Worm (Caenorhabditis elegans) whole organism, young adult: ENCODE data around the gene C50F4.8.

Experiments
- C06A6.2 ChIP-seq: fragments of 200-800 bp; sonication (Bioruptor generic); conservative IDR thresholded peaks from 2 replicates; pipeline ENCODE4 v1.3.6; 2022; ENCODE audit warnings: missing genetic modification characterization, missing compliant biosample characterization
- D2030.7 ChIP-seq: fragments of 200-800 bp; sonication (Bioruptor generic); IDR thresholded peaks from 2 replicates; pipeline ENCODE4 v1.3.6; 2022; ENCODE audit warnings: missing genetic modification reagents, missing genetic modification characterization, missing compliant biosample characterization
- F10E7.11 ChIP-seq: sonication (generic microtip); optimal IDR thresholded peaks from 2 replicates; lab custom pipeline; 2017; ENCODE audit warnings: mild to moderate bottlenecking, missing genetic modification characterization, moderate library complexity, missing compliant biosample characterization
- F37B4.10 ChIP-seq: fragments of 200-800 bp; sonication (Bioruptor generic); IDR thresholded peaks from 2 replicates; pipeline ENCODE4 v1.3.6; 2022; ENCODE audit warnings: missing genetic modification characterization, missing compliant biosample characterization
- F39B2.1 ChIP-seq: fragments of 200-800 bp; sonication (Bioruptor generic); IDR thresholded peaks from 2 replicates; pipeline ENCODE4 v1.3.6; 2022; ENCODE audit warnings: missing genetic modification reagents, missing genetic modification characterization, missing compliant biosample characterization
- Y95B8A.8 ChIP-seq: fragments of 200-800 bp; sonication (Bioruptor generic); IDR thresholded peaks from 2 replicates; pipeline ENCODE4 v1.3.6; 2022; ENCODE audit warnings: missing genetic modification reagents, missing genetic modification characterization, missing compliant biosample characterization
- aptf-2 ChIP-seq: fragments of 200-800 bp; sonication (Bioruptor generic); conservative IDR thresholded peaks from 2 replicates; pipeline ENCODE4 v1.3.6; 2022; ENCODE audit warnings: missing genetic modification reagents, missing genetic modification characterization, missing compliant biosample characterization
- athp-1 ChIP-seq: sonication (generic microtip); optimal IDR thresholded peaks from 2 replicates; lab custom pipeline; 2017; ENCODE audit warnings: mild to moderate bottlenecking, missing genetic modification characterization, missing compliant biosample characterization
- attf-3 ChIP-seq: fragments of 200-800 bp; sonication (Bioruptor generic); conservative IDR thresholded peaks from 2 replicates; pipeline ENCODE4 v1.3.6; 2022; ENCODE audit warnings: missing genetic modification reagents, missing genetic modification characterization, missing compliant biosample characterization
- attf-5 ChIP-seq: fragments of 200-800 bp; sonication (Bioruptor generic); optimal IDR thresholded peaks from 2 replicates; lab custom pipeline; 2018; ENCODE audit warnings: mild to moderate bottlenecking, missing genetic modification characterization, missing compliant biosample characterization
- attf-6 ChIP-seq: fragments of 200-800 bp; sonication (Bioruptor generic); IDR thresholded peaks from 2 replicates; pipeline ENCODE4 v1.3.6; 2022; ENCODE audit warnings: missing genetic modification reagents, missing genetic modification characterization, missing compliant biosample characterization
- bed-1 ChIP-seq: fragments of 200-800 bp; sonication (Bioruptor generic); IDR thresholded peaks from 2 replicates; pipeline ENCODE4 v1.3.6; 2022; ENCODE audit warnings: missing genetic modification reagents, missing genetic modification characterization, missing compliant biosample characterization
- bed-2 ChIP-seq: fragments of 200-800 bp; sonication (Bioruptor generic); IDR thresholded peaks from 2 replicates; pipeline ENCODE4 v1.3.6; 2022; ENCODE audit warnings: missing genetic modification reagents, missing genetic modification characterization, missing compliant biosample characterization
- ceh-27 ChIP-seq: fragments of 200-800 bp; sonication (Bioruptor generic); optimal IDR thresholded peaks from 2 replicates; lab custom pipeline; 2018; ENCODE audit warnings: mild to moderate bottlenecking, missing genetic modification characterization, moderate library complexity, missing compliant biosample characterization
- ceh-40 ChIP-seq: fragments of 200-800 bp; sonication (Bioruptor generic); IDR thresholded peaks from 2 replicates; pipeline ENCODE4 v1.3.6; 2022; ENCODE audit warnings: missing genetic modification characterization, missing compliant biosample characterization
- ceh-58 ChIP-seq: fragments of 200-800 bp; sonication (Bioruptor generic); IDR thresholded peaks from 2 replicates; pipeline ENCODE4 v1.3.6; 2022; ENCODE audit warnings: missing genetic modification characterization, missing compliant biosample characterization
- ceh-91 ChIP-seq: fragments of 200-800 bp; sonication (Bioruptor generic); IDR thresholded peaks from 2 replicates; pipeline ENCODE4 v1.3.6; 2022; ENCODE audit warnings: missing genetic modification reagents, missing genetic modification characterization, missing compliant biosample characterization
- die-1 ChIP-seq: sonication (generic microtip); optimal IDR thresholded peaks from 2 replicates; lab custom pipeline; 2016; ENCODE audit warnings: missing genotype, mild to moderate bottlenecking, missing genetic modification characterization, missing compliant biosample characterization
- dpl-1 ChIP-seq: fragments of 150-350 bp; optimal IDR thresholded peaks from 2 replicates; lab custom pipeline; 2014; ENCODE audit warnings: missing biosample characterization, missing genetic modification reagents, missing genetic modification characterization
- efl-1 ChIP-seq: fragments of 150-350 bp; optimal IDR thresholded peaks from 2 replicates; lab custom pipeline; 2014; ENCODE audit warnings: missing biosample characterization, missing genetic modification reagents, missing genetic modification characterization
- egrh-3 ChIP-seq: fragments of 200-800 bp; sonication (Bioruptor generic); IDR thresholded peaks from 2 replicates; pipeline ENCODE4 v1.3.6; 2022; ENCODE audit warnings: missing genetic modification reagents, missing genetic modification characterization, missing compliant biosample characterization
- ets-4 ChIP-seq: fragments of 200-800 bp; sonication (Bioruptor generic); optimal IDR thresholded peaks from 2 replicates; lab custom pipeline; 2018; ENCODE audit warnings: mild to moderate bottlenecking, missing genetic modification characterization, missing compliant biosample characterization
- hlh-12 ChIP-seq: sonication (generic microtip); optimal IDR thresholded peaks from 2 replicates; lab custom pipeline; 2016; ENCODE audit warnings: missing genetic modification characterization, missing compliant biosample characterization
- hmg-1.2 ChIP-seq: fragments of 200-800 bp; sonication (Bioruptor generic); IDR thresholded peaks from 2 replicates; pipeline ENCODE4 v1.3.6; 2022; ENCODE audit warnings: missing genetic modification reagents, missing genetic modification characterization, missing compliant biosample characterization
- hmg-20 ChIP-seq: fragments of 200-800 bp; sonication (Bioruptor generic); IDR thresholded peaks from 2 replicates; pipeline ENCODE4 v1.3.6; 2022; ENCODE audit warnings: missing genetic modification reagents, missing genetic modification characterization, missing compliant biosample characterization
- let-526 ChIP-seq: fragments of 200-800 bp; sonication (Bioruptor generic); IDR thresholded peaks from 2 replicates; pipeline ENCODE4 v1.3.6; 2022; ENCODE audit warnings: missing genetic modification reagents, missing genetic modification characterization, missing compliant biosample characterization
- let-607 ChIP-seq, 2 experiments: fragments of 200-800 bp in 1 of 2; sonication (Bioruptor generic) in 1 of 2; sonication (generic microtip) in 1 of 2; optimal IDR thresholded peaks; 2 replicates each; lab custom pipeline; 2016 to 2018; ENCODE audit warnings: mild to moderate bottlenecking in 2 of 2, missing compliant biosample characterization in 2 of 2, missing genetic modification characterization in 2 of 2, moderate library complexity in 2 of 2, missing genotype in 1 of 2
- lin-26 ChIP-seq: fragments of 200-800 bp; sonication (Bioruptor generic); IDR thresholded peaks from 2 replicates; pipeline ENCODE4 v1.3.6; 2022; ENCODE audit warnings: missing genetic modification reagents, missing genetic modification characterization, missing compliant biosample characterization
- lin-40 ChIP-seq: sonication (generic microtip); optimal IDR thresholded peaks from 2 replicates; lab custom pipeline; 2016; ENCODE audit warnings: missing genetic modification characterization, mild to moderate bottlenecking, missing compliant biosample characterization, missing genotype, missing genetic modification reagents
- lin-54 ChIP-seq: fragments of 200-800 bp; sonication (Bioruptor generic); optimal IDR thresholded peaks from 2 replicates; lab custom pipeline; 2018; ENCODE audit warnings: mild to moderate bottlenecking, missing genetic modification characterization, missing compliant biosample characterization
- lsy-27 ChIP-seq: sonication (generic microtip); optimal IDR thresholded peaks from 2 replicates; lab custom pipeline; 2017; ENCODE audit warnings: missing genetic modification characterization, mild to moderate bottlenecking, missing compliant biosample characterization, antibody characterized with exemption, missing genotype, borderline replicate concordance; ENCODE audit not compliant: insufficient read depth
- madf-3 ChIP-seq: fragments of 200-800 bp; sonication (Bioruptor generic); IDR thresholded peaks from 2 replicates; pipeline ENCODE4 v1.3.6; 2022; ENCODE audit warnings: missing genetic modification reagents, missing genetic modification characterization, missing compliant biosample characterization
- mcd-1 ChIP-seq: fragments of 200-800 bp; sonication (Bioruptor generic); IDR thresholded peaks from 2 replicates; pipeline ENCODE4 v1.3.6; 2022; ENCODE audit warnings: missing genetic modification reagents, missing genetic modification characterization, missing compliant biosample characterization
- mel-28 ChIP-seq: sonication (generic microtip); optimal IDR thresholded peaks from 2 replicates; lab custom pipeline; 2016; ENCODE audit warnings: borderline replicate concordance, mild to moderate bottlenecking, missing genetic modification characterization, missing compliant biosample characterization
- nfyb-1 ChIP-seq: fragments of 200-800 bp; sonication (Bioruptor generic); IDR thresholded peaks from 2 replicates; pipeline ENCODE4 v1.3.6; 2022; ENCODE audit warnings: missing genetic modification reagents, missing genetic modification characterization, missing compliant biosample characterization
- nhr-120 ChIP-seq: fragments of 200-800 bp; sonication (Bioruptor generic); IDR thresholded peaks from 2 replicates; pipeline ENCODE4 v1.3.6; 2022; ENCODE audit warnings: missing genetic modification characterization, missing compliant biosample characterization
- nhr-27 ChIP-seq: fragments of 200-800 bp; sonication (Bioruptor generic); optimal IDR thresholded peaks from 2 replicates; lab custom pipeline; 2018; ENCODE audit warnings: mild to moderate bottlenecking, missing genetic modification characterization, moderate library complexity, missing compliant biosample characterization
- nhr-80 ChIP-seq: sonication (generic microtip); optimal IDR thresholded peaks from 2 replicates; lab custom pipeline; 2016; ENCODE audit warnings: missing genetic modification characterization, missing compliant biosample characterization
- rec-8 ChIP-seq, 2 experiments: sonication (generic microtip); optimal IDR thresholded peaks; 2 replicates each; lab custom pipeline; 2016; ENCODE audit warnings: mild to moderate bottlenecking in 2 of 2, missing genetic modification characterization in 2 of 2, missing genetic modification reagents in 2 of 2, missing genotype in 2 of 2, missing biosample characterization in 1 of 2, missing compliant biosample characterization in 1 of 2, moderate library complexity in 1 of 2
- sdz-38 ChIP-seq: sonication (generic microtip); optimal IDR thresholded peaks from 2 replicates; lab custom pipeline; 2016; ENCODE audit warnings: missing genotype, missing genetic modification characterization, missing compliant biosample characterization
- sea-2 ChIP-seq: fragments of 200-800 bp; sonication (Bioruptor generic); IDR thresholded peaks from 2 replicates; pipeline ENCODE4 v1.3.6; 2022; ENCODE audit warnings: missing genetic modification characterization, missing compliant biosample characterization
- sptf-2 ChIP-seq: fragments of 200-800 bp; sonication (Bioruptor generic); optimal IDR thresholded peaks from 2 replicates; lab custom pipeline; 2018; ENCODE audit warnings: mild to moderate bottlenecking, missing genetic modification characterization, missing compliant biosample characterization
- tbx-9 ChIP-seq: sonication (generic microtip); optimal IDR thresholded peaks from 2 replicates; lab custom pipeline; 2016; ENCODE audit warnings: borderline replicate concordance, missing genetic modification characterization, inconsistent platforms, missing compliant biosample characterization
- unc-130 ChIP-seq: sonication (generic microtip); optimal IDR thresholded peaks from 2 replicates; lab custom pipeline; 2016; ENCODE audit warnings: missing genetic modification reagents, missing genetic modification characterization, missing compliant biosample characterization
- ztf-22 ChIP-seq: fragments of 200-800 bp; sonication (Bioruptor generic); optimal IDR thresholded peaks from 2 replicates; lab custom pipeline; 2018; ENCODE audit warnings: mild to moderate bottlenecking, missing genetic modification characterization, moderate library complexity, missing compliant biosample characterization
- ztf-26 ChIP-seq: sonication (generic microtip); optimal IDR thresholded peaks from 2 replicates; lab custom pipeline; 2017; ENCODE audit warnings: missing genetic modification characterization, missing compliant biosample characterization
- ztf-28 ChIP-seq: fragments of 200-800 bp; sonication (Bioruptor generic); IDR thresholded peaks from 2 replicates; pipeline ENCODE4 v1.3.6; 2022; ENCODE audit warnings: missing genetic modification reagents, missing genetic modification characterization, missing compliant biosample characterization

Gene C50F4.8

ce11 chrV:9549459-9549858 lies 30.8 kb upstream of the C50F4.8 start, which contains the start of gene nstp-10 (continued):
- TF ChIP-seq F37B4.10 (GFP tag; lab: Robert Waterston, UW) (no peak), ceh-27 (GFP tag; lab: Kevin White, UChicago) (peak; percentile 85), mel-28 (no peak), nhr-120 (GFP tag; lab: Robert Waterston, UW) (no peak), bed-1 (GFP tag; lab: Robert Waterston, UW) (no peak), attf-3 (GFP tag; lab: Robert Waterston, UW) (0 out of 2 replicates have a peak, but pooled peaks have one; percentile 43), attf-6 (GFP tag; lab: Robert Waterston, UW) (peak; percentile 61), athp-1 (peak; percentile 88), nfyb-1 (GFP tag; lab: Robert Waterston, UW) (peak; percentile 77), dpl-1 (GFP tag; lab: Kevin White, UChicago) (peak; percentile 79), ceh-40 (GFP tag; lab: Robert Waterston, UW) (no peak), egrh-3 (GFP tag; lab: Robert Waterston, UW) (no peak), lin-54 (GFP tag; lab: Kevin White, UChicago) (peak; percentile 86), bed-2 (peak; percentile 62; the same call in 1 of the 2 replicates), mcd-1 (peak; percentile 95), ceh-91 (GFP tag; lab: Robert Waterston, UW) (peak; percentile 96), sptf-2 (peak; percentile 50), lin-40 (peak; percentile 28), ztf-26 (tag; lab: Kevin White, UChicago) (no peak), die-1 (no peak), lsy-27 (no peak), ztf-28 (peak; percentile 77; the same call in 1 of the 2 replicates), ztf-22 (GFP tag; lab: Kevin White, UChicago) (no peak), rec-8 (tag; optimal IDR thresholded peaks at IDR 0.05; lab: Kevin White, UChicago) (peak in 1 of 2 experiments; percentile 51), Y95B8A.8 (peak; percentile 91), F39B2.1 (GFP tag; lab: Robert Waterston, UW) (peak; percentile 25; the same call in 1 of the 2 replicates), madf-3 (GFP tag; lab: Robert Waterston, UW) (peak; percentile 91), ceh-58 (GFP tag; lab: Robert Waterston, UW) (no peak), lin-26 (GFP tag; lab: Robert Waterston, UW) (peak; percentile 72; the same call in 1 of the 2 replicates)

ce11 chrV:9546860-9547269 lies 28.2 kb upstream of the C50F4.8 start, which contains the start of gene his-37:
Gene his-37 (plus strand): TSS chrV:9547105.
- peak; percentile 98 for TF ChIP-seq ets-4 (GFP tag; lab: Kevin White, UChicago)
- peak; percentile 65 for TF ChIP-seq die-1
- TF ChIP-seq ceh-58 (GFP tag; lab: Robert Waterston, UW), result no peak
- peak; percentile 94 for TF ChIP-seq ztf-22 (GFP tag; lab: Kevin White, UChicago)
- TF ChIP-seq hmg-1.2 (GFP tag; lab: Robert Waterston, UW), result peak; percentile 69
- TF ChIP-seq unc-130 (GFP tag; lab: Kevin White, UChicago), result no peak
- TF ChIP-seq sea-2 (GFP tag; lab: Robert Waterston, UW), result 0 out of 2 replicates have a peak, but pooled peaks have one; percentile 55
- TF ChIP-seq bed-2, result no peak
- TF ChIP-seq attf-6 (GFP tag; lab: Robert Waterston, UW), result no peak
- 0 out of 2 replicates have a peak, but pooled peaks have one; percentile 13 for TF ChIP-seq D2030.7 (GFP tag; lab: Robert Waterston, UW)
- TF ChIP-seq aptf-2 (GFP tag; lab: Robert Waterston, UW), result no peak
- TF ChIP-seq hlh-12 (tag; lab: Kevin White, UChicago), result no peak
- 0 out of 2 replicates have a peak, but pooled peaks have one; percentile 45 for TF ChIP-seq ztf-28
- TF ChIP-seq nhr-27 (tag; lab: Kevin White, UChicago), result no peak
- peak; percentile 99 for TF ChIP-seq nhr-80 (tag; lab: Kevin White, UChicago)
- peak; percentile 96 for TF ChIP-seq C06A6.2 (GFP tag; lab: Robert Waterston, UW)
- TF ChIP-seq attf-5 (GFP tag; lab: Kevin White, UChicago), result peak; percentile 98
- TF ChIP-seq F10E7.11 (tag; lab: Kevin White, UChicago), result no peak
- no peak for TF ChIP-seq lsy-27
- peak; percentile 93 to 95 for TF ChIP-seq let-607 (tag; optimal IDR thresholded peaks at IDR 0.05; lab: Kevin White, UChicago)
- TF ChIP-seq efl-1, result peak; percentile 38
- peak; percentile 70 for TF ChIP-seq let-526 (GFP tag; lab: Robert Waterston, UW)
- 0 out of 2 replicates have a peak, but pooled peaks have one; percentile 57 for TF ChIP-seq nhr-120 (GFP tag; lab: Robert Waterston, UW)
- TF ChIP-seq F39B2.1 (GFP tag; lab: Robert Waterston, UW), result peak; percentile 100
- peak; percentile 93 for TF ChIP-seq madf-3 (GFP tag; lab: Robert Waterston, UW)
- TF ChIP-seq sdz-38 (tag; lab: Kevin White, UChicago), result no peak
- TF ChIP-seq tbx-9 (tag; lab: Kevin White, UChicago), result no peak
- TF ChIP-seq hmg-20, result peak; percentile 71; the same call in 1 of the 2 replicates
